Fruit fly (Drosophila melanogaster): ENCODE results near the gene loj.

Gene loj

dm6 chr3L:6108264-6109060, 13.7 kb downstream of the loj start:
- TF ChIP-seq usp (GFP tag; optimal IDR thresholded peaks at IDR 0.05) (no peak), CG8478 (optimal IDR thresholded peaks at IDR 0.05) (no peak), Dll (optimal IDR thresholded peaks at IDR 0.05) (no peak), psq (optimal IDR thresholded peaks at IDR 0.05) (no peak), EcR (GFP tag; optimal IDR thresholded peaks at IDR 0.05) (no peak), pan (optimal IDR thresholded peaks at IDR 0.05) (no peak)

dm6 chr3L:6110673-6111449, 16.1 kb downstream of the loj start:
- TF ChIP-seq pan (optimal IDR thresholded peaks at IDR 0.05) (no peak), CG8478 (optimal IDR thresholded peaks at IDR 0.05) (no peak), Dll (optimal IDR thresholded peaks at IDR 0.05) (no peak), usp (GFP tag; optimal IDR thresholded peaks at IDR 0.05) (no peak), psq (optimal IDR thresholded peaks at IDR 0.05) (no peak), EcR (GFP tag; optimal IDR thresholded peaks at IDR 0.05) (no peak)

dm6 chr3L:6111458-6111857, 16.7 kb downstream of the loj start:
- TF ChIP-seq usp (GFP tag; optimal IDR thresholded peaks at IDR 0.05) (no peak), EcR (GFP tag; optimal IDR thresholded peaks at IDR 0.05) (no peak), Dll (optimal IDR thresholded peaks at IDR 0.05) (no peak), CG8478 (optimal IDR thresholded peaks at IDR 0.05) (no peak), psq (optimal IDR thresholded peaks at IDR 0.05) (no peak), pan (optimal IDR thresholded peaks at IDR 0.05) (no peak)

DNA sequence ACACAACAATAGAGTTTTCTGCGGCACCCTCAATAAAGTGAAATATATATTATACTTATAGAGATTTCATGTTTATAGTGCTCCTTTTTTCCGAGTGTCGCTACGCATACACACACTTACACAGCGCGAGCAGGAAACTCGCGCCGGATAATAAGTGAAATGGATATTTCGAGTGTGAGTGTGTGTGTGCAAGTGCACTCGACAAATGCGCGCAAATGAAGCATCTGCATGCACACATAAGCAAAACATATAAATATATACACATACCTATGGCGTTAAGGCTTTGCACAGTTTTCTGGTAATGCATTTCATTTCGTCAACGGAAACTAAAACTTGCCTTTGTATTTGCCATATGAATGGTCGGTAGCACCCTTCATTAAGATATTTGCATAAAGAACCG, 20.7 kb downstream of the loj start:
- TF ChIP-seq EcR (GFP tag; optimal IDR thresholded peaks at IDR 0.05) (no peak), pan (optimal IDR thresholded peaks at IDR 0.05) (no peak), psq (optimal IDR thresholded peaks at IDR 0.05) (no peak), usp (GFP tag; optimal IDR thresholded peaks at IDR 0.05) (no peak), Dll (optimal IDR thresholded peaks at IDR 0.05) (no peak), CG8478 (optimal IDR thresholded peaks at IDR 0.05) (no peak)

dm6 chr3L:6116881-6117280, 22.1 kb downstream of the loj start:
- TF ChIP-seq EcR (GFP tag; optimal IDR thresholded peaks at IDR 0.05), result no peak
- TF ChIP-seq psq (optimal IDR thresholded peaks at IDR 0.05), result no peak
- no peak for TF ChIP-seq usp (GFP tag; optimal IDR thresholded peaks at IDR 0.05)
- TF ChIP-seq CG8478 (optimal IDR thresholded peaks at IDR 0.05), result no peak
- TF ChIP-seq Dll (optimal IDR thresholded peaks at IDR 0.05), result no peak
- TF ChIP-seq pan (optimal IDR thresholded peaks at IDR 0.05), result no peak

dm6 chr3L:6124616-6125408, 30.0 kb downstream of the loj start:
- TF ChIP-seq usp (GFP tag; optimal IDR thresholded peaks at IDR 0.05), result no peak
- TF ChIP-seq EcR (GFP tag; optimal IDR thresholded peaks at IDR 0.05), result no peak
- TF ChIP-seq pan (optimal IDR thresholded peaks at IDR 0.05), result no peak
- no peak for TF ChIP-seq CG8478 (optimal IDR thresholded peaks at IDR 0.05)
- TF ChIP-seq Dll (optimal IDR thresholded peaks at IDR 0.05), result no peak
- no peak for TF ChIP-seq psq (optimal IDR thresholded peaks at IDR 0.05)

DNA sequence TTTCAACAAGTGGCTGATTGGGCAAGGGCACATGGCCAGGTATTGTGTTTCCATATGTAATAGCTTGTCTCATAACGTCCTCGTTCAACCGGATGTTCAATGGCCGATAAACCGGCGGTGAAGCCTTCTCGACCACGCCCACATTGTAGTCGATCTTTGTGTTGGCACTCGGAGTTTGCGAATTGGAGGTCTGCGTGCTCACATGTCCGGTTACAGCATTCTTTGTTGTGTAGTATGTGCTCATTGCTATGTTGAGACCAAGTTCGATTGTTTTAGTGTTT, 30.6 kb downstream of the loj start:
- no peak for TF ChIP-seq usp (GFP tag; optimal IDR thresholded peaks at IDR 0.05)
- no peak for TF ChIP-seq psq (optimal IDR thresholded peaks at IDR 0.05)
- TF ChIP-seq EcR (GFP tag; optimal IDR thresholded peaks at IDR 0.05), result no peak
- TF ChIP-seq pan (optimal IDR thresholded peaks at IDR 0.05), result no peak
- TF ChIP-seq Dll (optimal IDR thresholded peaks at IDR 0.05), result no peak
- no peak for TF ChIP-seq CG8478 (optimal IDR thresholded peaks at IDR 0.05)

DNA sequence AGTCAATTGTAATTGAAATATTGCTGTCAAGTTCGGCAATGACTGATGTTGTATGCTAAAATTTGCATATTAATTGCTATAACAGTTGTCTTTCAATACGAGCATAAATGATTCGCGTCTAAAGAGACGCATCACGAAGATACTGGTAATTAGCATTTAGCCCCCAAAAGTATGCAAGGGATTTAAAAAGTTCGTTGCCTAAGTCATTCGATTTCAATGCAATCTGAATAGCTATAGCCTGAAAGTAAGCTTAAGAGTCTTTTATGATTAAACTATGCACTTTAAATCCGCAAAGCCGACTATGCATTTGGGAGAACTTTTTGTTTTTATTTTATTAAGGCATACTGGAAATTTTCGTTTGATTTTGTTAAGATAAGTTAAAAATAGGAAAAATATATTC, 34.8 kb downstream of the loj start:
- no peak for TF ChIP-seq psq (optimal IDR thresholded peaks at IDR 0.05)

dm6 chr3L:6130944-6131343, 36.2 kb downstream of the loj start, which contains the start of gene Lcp65Ag3:
Lcp65Ag3 (minus strand) TSS chr3L:6130989.
- TF ChIP-seq psq (optimal IDR thresholded peaks at IDR 0.05), result no peak
- no peak for TF ChIP-seq CG8478 (optimal IDR thresholded peaks at IDR 0.05)
- no peak for TF ChIP-seq EcR (GFP tag; optimal IDR thresholded peaks at IDR 0.05)
- TF ChIP-seq pan (optimal IDR thresholded peaks at IDR 0.05), result no peak
- no peak for TF ChIP-seq Dll (optimal IDR thresholded peaks at IDR 0.05)
- TF ChIP-seq usp (GFP tag; optimal IDR thresholded peaks at IDR 0.05), result no peak

DNA sequence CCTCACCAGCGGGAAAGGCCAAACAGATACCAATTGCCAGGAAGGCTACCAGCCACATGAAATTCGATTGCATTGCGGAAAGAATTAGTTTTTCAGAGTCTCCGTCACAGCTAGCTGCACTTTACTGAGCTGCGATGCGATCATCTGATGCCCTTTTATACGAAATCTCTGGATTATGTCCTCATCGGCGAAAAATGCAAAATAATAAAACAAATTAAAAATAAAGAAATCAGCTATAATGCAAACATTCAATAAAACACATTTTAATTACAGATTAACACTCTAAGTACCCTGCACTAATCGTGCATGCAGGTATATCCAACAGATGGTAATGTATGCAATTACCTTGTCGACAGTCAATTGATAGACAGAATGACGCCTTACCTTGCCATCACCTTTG, 37.2 kb downstream of the loj start, which contains the start of gene Cpr65Au:
Gene Cpr65Au, minus strand, starts transcription at position 101 of the 400 bp plus-strand sequence.
- TF ChIP-seq psq (optimal IDR thresholded peaks at IDR 0.05) (no peak), CG8478 (optimal IDR thresholded peaks at IDR 0.05) (no peak), usp (GFP tag; optimal IDR thresholded peaks at IDR 0.05) (no peak), Dll (optimal IDR thresholded peaks at IDR 0.05) (no peak), pan (optimal IDR thresholded peaks at IDR 0.05) (no peak), EcR (GFP tag; optimal IDR thresholded peaks at IDR 0.05) (no peak)

dm6 chr3L:6133546-6133945, 38.8 kb downstream of the loj start, which contains the start of gene Lcp65Ag2:
Lcp65Ag2 (minus strand) TSS chr3L:6133593.
- no peak for TF ChIP-seq CG8478 (optimal IDR thresholded peaks at IDR 0.05)
- TF ChIP-seq Dll (optimal IDR thresholded peaks at IDR 0.05), result no peak
- no peak for TF ChIP-seq psq (optimal IDR thresholded peaks at IDR 0.05)
- no peak for TF ChIP-seq usp (GFP tag; optimal IDR thresholded peaks at IDR 0.05)
- no peak for TF ChIP-seq pan (optimal IDR thresholded peaks at IDR 0.05)
- TF ChIP-seq EcR (GFP tag; optimal IDR thresholded peaks at IDR 0.05), result no peak
